Worm (Caenorhabditis elegans) whole organism, young adult: ENCODE results near the gene R01E6.5.
A peak's percentile ranks its signal among the peaks of the same experiment; 100 is the strongest.

Experiments
- B0019.2 ChIP-seq: fragments of 200-800 bp; sonication (Bioruptor generic); conservative IDR thresholded peaks from 2 replicates; pipeline ENCODE4 v1.3.6; 2022; ENCODE audit warnings: missing genetic modification reagents, missing genetic modification characterization, missing compliant biosample characterization
- F37B4.10 ChIP-seq: fragments of 200-800 bp; sonication (Bioruptor generic); IDR thresholded peaks from 2 replicates; pipeline ENCODE4 v1.3.6; 2022; ENCODE audit warnings: missing genetic modification characterization, missing compliant biosample characterization
- Y79H2A.3 ChIP-seq: fragments of 200-800 bp; sonication (Bioruptor generic); conservative IDR thresholded peaks from 2 replicates; pipeline ENCODE4 v1.3.6; 2022; ENCODE audit warnings: missing genetic modification reagents, missing genetic modification characterization, missing compliant biosample characterization
- cebp-1 ChIP-seq, 2 experiments: fragments of 200-800 bp in 1 of 2; sonication (Bioruptor generic) in 1 of 2; sonication (generic microtip) in 1 of 2; IDR thresholded peaks in 1 of 2; optimal IDR thresholded peaks in 1 of 2; 2 replicates each; pipeline versions ENCODE4 v1.3.6 to Lab custom; 2017 to 2022; ENCODE audit warnings: missing compliant biosample characterization in 2 of 2, missing genetic modification characterization in 2 of 2, mild to moderate bottlenecking in 1 of 2, missing genetic modification reagents in 1 of 2, moderate library complexity in 1 of 2
- egrh-3 ChIP-seq: fragments of 200-800 bp; sonication (Bioruptor generic); IDR thresholded peaks from 2 replicates; pipeline ENCODE4 v1.3.6; 2022; ENCODE audit warnings: missing genetic modification reagents, missing genetic modification characterization, missing compliant biosample characterization
- lin-26 ChIP-seq: fragments of 200-800 bp; sonication (Bioruptor generic); IDR thresholded peaks from 2 replicates; pipeline ENCODE4 v1.3.6; 2022; ENCODE audit warnings: missing genetic modification reagents, missing genetic modification characterization, missing compliant biosample characterization
- nfya-1 ChIP-seq: sonication (generic microtip); optimal IDR thresholded peaks from 2 replicates; lab custom pipeline; 2017; ENCODE audit warnings: antibody characterized with exemption, missing compliant biosample characterization, missing genetic modification characterization, borderline replicate concordance; ENCODE audit not compliant: insufficient read depth
- nhr-27 ChIP-seq: fragments of 200-800 bp; sonication (Bioruptor generic); optimal IDR thresholded peaks from 2 replicates; lab custom pipeline; 2018; ENCODE audit warnings: mild to moderate bottlenecking, missing genetic modification characterization, moderate library complexity, missing compliant biosample characterization
- pha-4 ChIP-seq: fragments of 150-350 bp; sonication (generic microtip); optimal IDR thresholded peaks from 2 replicates; lab custom pipeline; 2014; ENCODE audit warnings: missing biosample characterization, missing genetic modification reagents, missing genetic modification characterization
- somi-1 ChIP-seq: fragments of 200-800 bp; sonication (Bioruptor generic); optimal IDR thresholded peaks from 2 replicates; lab custom pipeline; 2018; ENCODE audit warnings: mild to moderate bottlenecking, missing genetic modification characterization, missing compliant biosample characterization
- xnd-1 ChIP-seq: sonication (generic microtip); optimal IDR thresholded peaks from 2 replicates; lab custom pipeline; 2016; ENCODE audit warnings: missing genotype, missing genetic modification reagents, missing genetic modification characterization, missing compliant biosample characterization

ce11 chrX:13518861-13519713, 17.8 kb upstream of the R01E6.5 start, which contains the start of the genes cdk-4 and F18H3.1:
- TF ChIP-seq Y79H2A.3 (GFP tag; lab: Robert Waterston, UW) (no peak), F37B4.10 (no peak), nhr-27 (tag; lab: Kevin White, UChicago) (no peak), egrh-3 (GFP tag; lab: Robert Waterston, UW) (0 out of 2 replicates have a peak, but pooled peaks have one; percentile 16), cebp-1 (GFP tag; IDR thresholded peaks at IDR 0.05; lab: Robert Waterston, UW) (peak; percentile 61), cebp-1 (tag; optimal IDR thresholded peaks at IDR 0.05; lab: Kevin White, UChicago) (peak; percentile 91), lin-26 (GFP tag; lab: Robert Waterston, UW) (no peak), nfya-1 (tag; lab: Kevin White, UChicago) (no peak), B0019.2 (GFP tag; lab: Robert Waterston, UW) (no peak), somi-1 (GFP tag; lab: Kevin White, UChicago) (no peak), pha-4 (tag; lab: Kevin White, UChicago) (no peak), xnd-1 (tag; lab: Kevin White, UChicago) (no peak)
